Fruit fly (Drosophila melanogaster) whole organism, pupa: ENCODE measurements around the gene CG10011.

Source experiments
- CG10348 ChIP-seq: fragments of 200-800 bp; sonication (Bioruptor generic); IDR thresholded peaks from 2 replicates; pipeline ENCODE4 v1.3.6; 2022; ENCODE audit warnings: missing biosample characterization, missing genetic modification characterization
- CG14655 ChIP-seq: fragments of 200-800 bp; sonication (Bioruptor generic); optimal IDR thresholded peaks from 3 replicates; lab custom pipeline; 2017; ENCODE audit warnings: mild to moderate bottlenecking, missing biosample characterization, missing genetic modification reagents, missing genetic modification characterization
- CG15710 ChIP-seq: fragments of 200-800 bp; sonication (Bioruptor generic); optimal IDR thresholded peaks from 2 replicates; lab custom pipeline; 2018; ENCODE audit warnings: missing biosample characterization, mild to moderate bottlenecking, missing genetic modification characterization, moderate library complexity
- CG4496 ChIP-seq: fragments of 200-800 bp; sonication (Bioruptor generic); IDR thresholded peaks from 3 replicates; pipeline ENCODE4 v1.3.6; 2022; ENCODE audit warnings: missing biosample characterization, missing genetic modification characterization
- CG8159 ChIP-seq: fragments of 200-800 bp; sonication (Bioruptor generic); optimal IDR thresholded peaks from 3 replicates; lab custom pipeline; 2018; ENCODE audit warnings: missing biosample characterization, mild to moderate bottlenecking, missing genetic modification characterization, moderate library complexity
- CG8301 ChIP-seq: fragments of 200-800 bp; sonication (Bioruptor generic); optimal IDR thresholded peaks from 2 replicates; lab custom pipeline; 2018; ENCODE audit warnings: missing biosample characterization, mild to moderate bottlenecking, missing genetic modification characterization
- D1 ChIP-seq: fragments of 200-800 bp; sonication (Bioruptor generic); optimal IDR thresholded peaks from 2 replicates; lab custom pipeline; 2018; ENCODE audit warnings: missing biosample characterization, mild to moderate bottlenecking, missing genetic modification characterization, moderate library complexity
- EcR ChIP-seq: fragments of 200-800 bp; sonication (Bioruptor generic); optimal IDR thresholded peaks from 3 replicates; lab custom pipeline; 2019; ENCODE audit warnings: missing biosample characterization, missing genetic modification characterization, mild to moderate bottlenecking, moderate library complexity, missing genetic modification reagents
- Ets98B ChIP-seq: fragments of 200-800 bp; sonication (Bioruptor generic); IDR thresholded peaks from 2 replicates; pipeline ENCODE4 v1.3.6; 2022; ENCODE audit warnings: missing biosample characterization, missing genetic modification characterization
- Pif1A ChIP-seq: fragments of 200-800 bp; sonication (Bioruptor generic); optimal IDR thresholded peaks from 3 replicates; lab custom pipeline; 2016; ENCODE audit warnings: missing biosample characterization, missing genetic modification characterization
- gl ChIP-seq: fragments of 200-800 bp; sonication (Bioruptor generic); optimal IDR thresholded peaks from 2 replicates; lab custom pipeline; 2018; ENCODE audit warnings: missing biosample characterization, mild to moderate bottlenecking, missing genetic modification characterization
- rn ChIP-seq: fragments of 200-800 bp; sonication (Bioruptor generic); IDR thresholded peaks from 2 replicates; pipeline ENCODE4 v1.3.6; 2022; ENCODE audit warnings: missing biosample characterization, missing genetic modification characterization

dm6 chr3R:28568095-28568750 lies 66.7 kb downstream of the CG10011 start:
- no peak for TF ChIP-seq gl
- no peak for TF ChIP-seq Ets98B (GFP tag; lab: Robert Waterston, UW)
- TF ChIP-seq D1, result no peak
- TF ChIP-seq Pif1A (GFP tag; lab: Kevin White, UChicago), result no peak
- TF ChIP-seq rn (GFP tag; lab: Robert Waterston, UW), result no peak
- TF ChIP-seq CG4496 (GFP tag; lab: Robert Waterston, UW), result no peak
- no peak for TF ChIP-seq CG10348 (GFP tag; lab: Robert Waterston, UW)
- TF ChIP-seq CG14655 (GFP tag; lab: Kevin White, UChicago), result no peak
- no peak for TF ChIP-seq CG15710 (tag; lab: Kevin White, UChicago)
- TF ChIP-seq CG8159 (tag; lab: Kevin White, UChicago), result no peak
- no peak for TF ChIP-seq CG8301 (tag; lab: Kevin White, UChicago)
- no peak for TF ChIP-seq EcR
